Worm (Caenorhabditis elegans) whole organism, midembryonic: Measurements from ENCODE around the gene epic-2.

Experiments used
- T22C8.4 ChIP-seq: fragments of 200-800 bp; sonication (Bioruptor generic); IDR thresholded peaks from 2 replicates; pipeline ENCODE4 v1.3.6; 2022; ENCODE audit warnings: missing genetic modification characterization, missing compliant biosample characterization
- cog-1 ChIP-seq: sonication (generic microtip); optimal IDR thresholded peaks from 2 replicates; lab custom pipeline; 2016; ENCODE audit warnings: missing genetic modification characterization, missing compliant biosample characterization
- flt-1 ChIP-seq: fragments of 200-800 bp; sonication (Bioruptor generic); IDR thresholded peaks from 2 replicates; pipeline ENCODE4 v1.3.6; 2022; ENCODE audit warnings: missing genetic modification characterization, missing compliant biosample characterization
- klf-2 ChIP-seq: fragments of 200-800 bp; sonication (Bioruptor generic); conservative IDR thresholded peaks from 2 replicates; pipeline ENCODE4 v1.3.6; 2022; ENCODE audit warnings: missing genetic modification reagents, missing genetic modification characterization, missing compliant biosample characterization
- med-1 ChIP-seq: sonication (generic microtip); optimal IDR thresholded peaks from 2 replicates; lab custom pipeline; 2017; ENCODE audit warnings: missing genetic modification characterization, mild to moderate bottlenecking, missing compliant biosample characterization, antibody characterized with exemption, missing genetic modification reagents; ENCODE audit not compliant: insufficient read depth
- ref-1 ChIP-seq: fragments of 200-800 bp; sonication (Bioruptor generic); conservative IDR thresholded peaks from 2 replicates; pipeline ENCODE4 v1.3.6; 2022; ENCODE audit warnings: missing genetic modification reagents, missing genetic modification characterization, missing compliant biosample characterization
- tab-1 ChIP-seq: fragments of 200-800 bp; sonication (Bioruptor generic); IDR thresholded peaks from 2 replicates; pipeline ENCODE4 v1.3.6; 2022; ENCODE audit warnings: missing genetic modification characterization, missing compliant biosample characterization
- ztf-23 ChIP-seq: fragments of 200-800 bp; sonication (Bioruptor generic); IDR thresholded peaks from 2 replicates; pipeline ENCODE4 v1.3.6; 2022; ENCODE audit warnings: missing genetic modification reagents, missing genetic modification characterization, missing compliant biosample characterization
- ztf-29 ChIP-seq: fragments of 200-800 bp; sonication (Bioruptor generic); IDR thresholded peaks from 2 replicates; pipeline ENCODE4 v1.3.6; 2022; ENCODE audit warnings: missing genetic modification reagents, missing genetic modification characterization, missing compliant biosample characterization

epic-2 gene

DNA sequence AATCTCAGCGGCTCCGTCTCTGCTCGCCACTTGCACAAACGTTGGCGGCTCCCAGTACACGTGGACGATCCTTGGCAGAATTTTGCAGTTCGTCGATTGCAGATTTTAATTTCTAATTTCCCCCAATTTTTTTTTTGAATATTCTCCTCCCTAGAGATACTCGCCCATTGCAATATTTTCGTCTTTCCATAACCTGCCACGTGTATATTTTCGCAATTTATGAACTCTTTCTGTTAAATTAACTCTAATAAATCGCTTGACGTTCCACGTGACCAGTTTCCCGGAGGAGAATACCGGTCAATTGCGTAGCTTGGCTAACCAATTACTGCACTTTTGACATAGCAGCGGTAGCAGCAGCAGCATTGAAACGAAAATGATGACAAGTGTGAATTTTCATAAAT, 12.2 kb upstream of the epic-2 start:
- TF ChIP-seq med-1 (GFP tag; lab: Kevin White, UChicago) (no peak), flt-1 (GFP tag; lab: Robert Waterston, UW) (no peak), cog-1 (no peak), ztf-23 (GFP tag; lab: Robert Waterston, UW) (no peak), klf-2 (no peak), ztf-29 (GFP tag; lab: Robert Waterston, UW) (no peak), ref-1 (GFP tag; lab: Robert Waterston, UW) (no peak), T22C8.4 (no peak), tab-1 (GFP tag; lab: Robert Waterston, UW) (no peak)

ce11 chrIV:1709002-1709401, 11.6 kb upstream of the epic-2 start:
- no peak for TF ChIP-seq klf-2
- TF ChIP-seq ztf-29 (GFP tag; lab: Robert Waterston, UW) = no peak
- no peak for TF ChIP-seq ref-1 (GFP tag; lab: Robert Waterston, UW)
- TF ChIP-seq ztf-23 (GFP tag; lab: Robert Waterston, UW) = no peak
- no peak for TF ChIP-seq med-1 (GFP tag; lab: Kevin White, UChicago)
- no peak for TF ChIP-seq T22C8.4
- TF ChIP-seq tab-1 (GFP tag; lab: Robert Waterston, UW) = no peak
- no peak for TF ChIP-seq cog-1
- TF ChIP-seq flt-1 (GFP tag; lab: Robert Waterston, UW) = no peak

DNA sequence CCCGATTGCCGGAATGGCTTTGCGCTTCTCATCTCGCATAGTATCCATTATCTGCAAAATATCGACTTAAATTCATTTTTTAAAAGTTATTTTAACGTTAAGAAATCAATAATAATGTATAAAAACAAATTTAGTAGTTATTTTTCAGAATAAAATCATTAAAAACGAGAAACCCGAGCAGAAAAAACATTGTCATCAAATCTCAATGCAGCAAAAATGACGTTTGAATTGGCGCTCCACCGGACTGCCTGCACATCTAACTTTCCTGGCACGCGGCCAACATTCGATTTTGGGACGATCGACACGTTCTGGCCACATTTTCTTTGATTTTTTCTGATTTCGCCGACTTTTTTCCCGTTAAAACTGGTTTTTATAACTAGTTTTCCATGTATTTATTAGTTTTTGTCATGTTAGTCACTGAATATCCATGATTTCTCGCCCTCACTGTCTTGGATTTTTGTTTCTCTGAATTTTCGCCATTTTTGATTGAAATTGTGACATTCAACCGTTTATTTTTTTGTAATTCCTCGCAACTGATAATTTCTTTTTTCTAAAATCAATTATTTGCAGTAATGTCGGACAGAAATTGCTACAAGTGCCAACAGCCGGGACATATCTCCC, 10.8 kb upstream of the epic-2 start, which contains the start of the genes pbs-1 and K08D12.3:
Gene pbs-1, minus strand, starts transcription at position 51 of the 621 bp plus-strand sequence.
Gene K08D12.3, plus strand, starts transcription at position 571 of the 621 bp plus-strand sequence.
- TF ChIP-seq ref-1 (GFP tag; lab: Robert Waterston, UW) = no peak
- TF ChIP-seq ztf-23 (GFP tag; lab: Robert Waterston, UW) = 0 out of 2 replicates have a peak, but pooled peaks have one; percentile 24

DNA sequence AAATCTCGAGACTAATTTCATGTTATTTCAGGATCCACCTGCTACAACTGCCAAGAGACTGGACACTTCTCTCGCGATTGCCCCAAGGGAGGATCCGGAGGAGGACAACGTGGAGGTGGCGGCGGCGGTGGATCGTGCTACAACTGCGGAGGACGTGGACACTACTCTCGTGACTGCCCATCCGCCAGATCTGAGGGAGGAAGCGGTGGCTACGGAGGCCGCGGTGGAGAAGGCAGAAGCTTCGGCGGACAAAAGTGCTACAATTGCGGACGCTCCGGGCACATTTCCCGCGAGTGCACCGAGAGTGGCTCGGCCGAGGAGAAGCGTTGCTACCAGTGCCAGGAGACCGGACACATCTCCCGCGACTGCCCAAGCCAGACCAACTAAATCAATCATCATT, 10.1 kb upstream of the epic-2 start:
- TF ChIP-seq med-1 (GFP tag; lab: Kevin White, UChicago) (no peak), flt-1 (GFP tag; lab: Robert Waterston, UW) (0 out of 2 replicates have a peak, but pooled peaks have one; percentile 28), klf-2 (no peak), T22C8.4 (no peak)

DNA sequence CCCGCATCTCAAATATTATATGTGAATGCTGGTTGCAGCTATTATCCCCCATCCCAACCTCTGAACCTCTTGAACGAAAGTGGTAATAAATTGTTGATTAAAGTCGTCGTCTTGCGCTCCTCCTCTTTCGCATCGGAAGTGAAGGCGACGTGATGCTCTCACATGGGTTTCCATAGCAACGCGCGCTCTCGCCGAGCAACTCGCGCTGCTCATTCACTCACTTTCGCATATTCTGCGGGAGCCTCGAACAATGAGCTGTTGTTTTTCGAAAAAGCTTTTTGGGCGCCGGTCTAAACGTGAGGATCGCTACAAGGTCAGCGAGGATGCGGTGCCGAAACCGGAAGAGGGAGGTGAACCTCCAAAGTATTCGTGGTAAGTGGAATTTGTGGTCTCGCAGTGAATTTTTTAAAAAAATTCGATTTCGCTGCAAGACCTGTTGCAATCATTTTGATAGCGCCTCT, 9.5 kb upstream of the epic-2 start, which contains the start of gene rpi-2:
Gene rpi-2, plus strand, starts transcription at position 234 of the 461 bp plus-strand sequence.
- TF ChIP-seq klf-2 = 0 out of 2 replicates have a peak, but pooled peaks have one; percentile 26
- no peak for TF ChIP-seq ref-1 (GFP tag; lab: Robert Waterston, UW)

ce11 chrIV:1713618-1714017, 7.0 kb upstream of the epic-2 start:
- TF ChIP-seq klf-2 (no peak), tab-1 (GFP tag; lab: Robert Waterston, UW) (no peak), ztf-29 (GFP tag; lab: Robert Waterston, UW) (no peak)

DNA sequence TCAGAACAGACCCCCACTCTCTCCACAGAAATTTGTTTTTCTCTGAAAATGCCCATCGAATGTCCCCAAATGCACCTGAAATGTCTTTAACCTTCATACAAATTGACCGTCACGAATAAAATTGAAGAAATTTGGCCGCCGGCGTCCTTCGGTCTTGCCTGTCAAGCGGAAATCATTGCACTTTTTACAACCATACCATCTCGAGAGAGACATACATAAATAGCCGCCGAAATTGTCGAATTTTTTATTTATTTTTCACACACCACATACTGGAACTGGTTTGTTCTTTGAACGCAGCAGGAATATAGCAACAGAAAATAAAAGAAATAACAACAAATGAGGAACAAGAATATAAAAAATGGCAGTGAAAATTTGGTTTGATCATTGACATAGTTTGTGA, 4.9 kb upstream of the epic-2 start:
- no peak for TF ChIP-seq ztf-29 (GFP tag; lab: Robert Waterston, UW)
- no peak for TF ChIP-seq ref-1 (GFP tag; lab: Robert Waterston, UW)
- TF ChIP-seq klf-2 = no peak
- no peak for TF ChIP-seq T22C8.4
- no peak for TF ChIP-seq tab-1 (GFP tag; lab: Robert Waterston, UW)
- TF ChIP-seq cog-1 = no peak
- no peak for TF ChIP-seq med-1 (GFP tag; lab: Kevin White, UChicago)
- TF ChIP-seq ztf-23 (GFP tag; lab: Robert Waterston, UW) = no peak
- no peak for TF ChIP-seq flt-1 (GFP tag; lab: Robert Waterston, UW)

DNA sequence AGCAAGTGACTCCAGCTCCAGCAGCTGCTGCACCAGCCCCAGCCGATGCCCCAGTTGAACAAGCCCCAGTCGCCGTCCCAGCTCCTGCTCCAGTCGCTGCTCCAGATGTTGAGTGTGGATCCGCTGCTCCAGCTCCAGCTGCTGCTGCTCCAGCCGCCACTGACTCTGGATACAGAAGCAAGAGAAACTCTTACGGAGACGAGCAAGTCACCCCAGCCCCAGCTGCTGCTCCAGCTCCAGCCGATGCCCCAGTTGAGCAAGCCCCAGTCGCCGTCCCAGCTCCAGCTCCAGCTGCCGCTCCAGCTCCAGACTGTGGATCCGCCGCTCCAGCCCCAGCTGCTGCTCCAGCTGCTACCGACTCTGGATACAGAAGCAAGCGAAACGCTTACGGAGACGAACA, 1.0 kb downstream of the epic-2 start:
- TF ChIP-seq med-1 (GFP tag; lab: Kevin White, UChicago) = no peak
- no peak for TF ChIP-seq flt-1 (GFP tag; lab: Robert Waterston, UW)
- TF ChIP-seq klf-2 = no peak; the same call in 1 of the 2 replicates
- TF ChIP-seq ztf-29 (GFP tag; lab: Robert Waterston, UW) = no peak
- no peak for TF ChIP-seq ztf-23 (GFP tag; lab: Robert Waterston, UW)
- no peak for TF ChIP-seq tab-1 (GFP tag; lab: Robert Waterston, UW)
- no peak for TF ChIP-seq cog-1
- no peak for TF ChIP-seq T22C8.4
- no peak for TF ChIP-seq ref-1 (GFP tag; lab: Robert Waterston, UW)

ce11 chrIV:1722463-1722862, 1.9 kb downstream of the epic-2 start:
- peak; percentile 54; the same call in 1 of the 2 replicates for TF ChIP-seq klf-2
- 0 out of 2 replicates have a peak, but pooled peaks have one; percentile 32 for TF ChIP-seq ztf-23 (GFP tag; lab: Robert Waterston, UW)

ce11 chrIV:1722953-1723352, 2.4 kb downstream of the epic-2 start:
- no peak for TF ChIP-seq ref-1 (GFP tag; lab: Robert Waterston, UW)

- TF ChIP-seq klf-2 (no peak), T22C8.4 (no peak), cog-1 (no peak), ztf-23 (GFP tag; lab: Robert Waterston, UW) (no peak), med-1 (GFP tag; lab: Kevin White, UChicago) (no peak), flt-1 (GFP tag; lab: Robert Waterston, UW) (no peak), ref-1 (GFP tag; lab: Robert Waterston, UW) (no peak), ztf-29 (GFP tag; lab: Robert Waterston, UW) (no peak), tab-1 (GFP tag; lab: Robert Waterston, UW) (no peak)
These were observed 3.7 kb downstream of the epic-2 start, which contains the start of gene epic-3 for ce11 chrIV:1724283-1724682. epic-3 (minus strand) TSS chrIV:1724383.
